Worm (Caenorhabditis elegans) whole organism, late embryonic: ENCODE results near the gene D1054.9.

Experiments
- T23F11.4 ChIP-seq: fragments of 200-800 bp; sonication (Bioruptor generic); optimal IDR thresholded peaks from 2 replicates; lab custom pipeline; 2018; ENCODE audit warnings: mild to moderate bottlenecking, missing genetic modification characterization, missing compliant biosample characterization
- hlh-15 ChIP-seq: sonication (generic microtip); optimal IDR thresholded peaks from 2 replicates; lab custom pipeline; 2016; ENCODE audit warnings: missing genetic modification characterization, missing compliant biosample characterization
- hlh-30 ChIP-seq: sonication (generic microtip); optimal IDR thresholded peaks from 2 replicates; lab custom pipeline; 2017; ENCODE audit warnings: antibody characterized with exemption, missing genetic modification characterization, missing compliant biosample characterization; ENCODE audit not compliant: insufficient read depth
- lin-11 ChIP-seq: fragments of 200-800 bp; sonication (Bioruptor generic); optimal IDR thresholded peaks from 2 replicates; lab custom pipeline; 2018; ENCODE audit warnings: mild to moderate bottlenecking, missing genetic modification characterization, missing compliant biosample characterization
- pha-4 ChIP-seq: fragments of 150-350 bp; optimal IDR thresholded peaks from 2 replicates; lab custom pipeline; 2018; ENCODE audit warnings: missing biosample characterization, missing genetic modification reagents, missing genetic modification characterization
- pqm-1 ChIP-seq: sonication (generic microtip); optimal IDR thresholded peaks from 2 replicates; lab custom pipeline; 2016; ENCODE audit warnings: missing genetic modification characterization, missing compliant biosample characterization
- ref-2 ChIP-seq: sonication (generic microtip); optimal IDR thresholded peaks from 2 replicates; lab custom pipeline; 2016; ENCODE audit warnings: missing genetic modification characterization, missing compliant biosample characterization
- unc-55 ChIP-seq: sonication (generic microtip); optimal IDR thresholded peaks from 2 replicates; lab custom pipeline; 2017; ENCODE audit warnings: missing biosample characterization, missing genetic modification reagents, missing genetic modification characterization

DNA sequence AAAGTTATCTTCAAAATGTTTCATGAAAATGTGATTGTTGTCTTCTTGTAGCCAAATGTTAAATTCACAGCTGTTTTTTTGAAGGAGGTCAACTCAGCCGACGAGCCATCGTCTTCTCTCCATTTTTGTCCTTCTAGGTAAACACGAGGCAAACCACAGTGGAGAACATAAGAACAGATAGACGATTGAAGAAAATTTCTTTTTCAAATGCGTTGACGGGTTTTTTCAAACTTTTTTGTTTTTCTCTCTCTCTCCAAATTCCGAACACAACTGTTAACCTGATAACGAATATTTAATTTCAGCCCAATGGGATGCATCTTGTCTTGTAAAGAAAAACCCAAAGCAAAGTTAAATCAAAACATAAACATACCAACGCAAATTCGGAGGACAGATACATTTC is 4.6 kb upstream of the D1054.9 start, which contains the start of gene D1054.19:
- TF ChIP-seq lin-11 = no peak
- no peak for TF ChIP-seq unc-55 (GFP tag; lab: Kevin White, UChicago)
- TF ChIP-seq ref-2 = no peak
- TF ChIP-seq hlh-30 (tag; lab: Kevin White, UChicago) = no peak
- no peak for TF ChIP-seq T23F11.4 (GFP tag; lab: Kevin White, UChicago)
- no peak for TF ChIP-seq hlh-15 (tag; lab: Kevin White, UChicago)
- no peak for TF ChIP-seq pqm-1 (tag; lab: Kevin White, UChicago)
- TF ChIP-seq pha-4 (tag; lab: Kevin White, UChicago) = no peak
